Fruit fly (Drosophila melanogaster): Measurements from ENCODE around the gene CG33191.

dm6 chr3R:8801126-8801762, 21.5 kb upstream of the CG33191 start, which contains the start of the genes Pif1A, Pif1B and CCT7:
- TF ChIP-seq CG14711 (tag; optimal IDR thresholded peaks at IDR 0.05) (no peak), CG1620 (GFP tag; optimal IDR thresholded peaks at IDR 0.05) (no peak), CG7045 (GFP tag; optimal IDR thresholded peaks at IDR 0.05) (no peak), bab1 (GFP tag; optimal IDR thresholded peaks at IDR 0.05) (peak; percentile 48)

Data from whole organism, adult.